Worm (Caenorhabditis elegans) whole organism, mixed stage, embryonic: Measurements from ENCODE around the gene bath-9.

Experiments
- snpc-4 ChIP-seq: fragments of 150-350 bp; optimal IDR thresholded peaks from 2 replicates; lab custom pipeline; 2014; ENCODE audit warnings: missing biosample characterization, missing genetic modification characterization
- unc-62 ChIP-seq: fragments of 150-350 bp; optimal IDR thresholded peaks from 2 replicates; lab custom pipeline; 2014; ENCODE audit warnings: missing biosample characterization, missing genetic modification reagents, missing genetic modification characterization

DNA sequence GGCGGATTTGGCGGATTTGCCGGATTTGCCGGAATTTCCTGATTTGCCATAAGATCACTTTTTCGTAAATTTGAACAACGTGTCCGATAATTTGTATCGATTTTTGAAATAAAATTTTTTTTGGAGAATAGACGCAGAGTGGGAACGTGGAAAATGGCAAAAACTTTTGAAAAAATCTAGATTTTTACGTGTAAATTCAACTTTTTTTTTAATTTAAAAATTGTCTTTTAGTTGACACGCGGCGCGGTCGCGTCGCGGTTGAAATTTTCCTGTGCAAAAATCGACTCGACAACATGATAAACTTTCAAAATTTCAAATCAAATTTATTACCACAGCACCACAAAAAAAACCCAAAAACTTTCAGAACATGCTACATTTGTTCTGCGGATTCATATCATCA is 18.6 kb downstream of the bath-9 start, which contains the start of gene nep-20:
- TF ChIP-seq snpc-4, result no peak
- no peak for TF ChIP-seq unc-62 (GFP tag; lab: Kevin White, UChicago)
